Worm (Caenorhabditis elegans): ENCODE measurements around the gene hog-1.

DNA sequence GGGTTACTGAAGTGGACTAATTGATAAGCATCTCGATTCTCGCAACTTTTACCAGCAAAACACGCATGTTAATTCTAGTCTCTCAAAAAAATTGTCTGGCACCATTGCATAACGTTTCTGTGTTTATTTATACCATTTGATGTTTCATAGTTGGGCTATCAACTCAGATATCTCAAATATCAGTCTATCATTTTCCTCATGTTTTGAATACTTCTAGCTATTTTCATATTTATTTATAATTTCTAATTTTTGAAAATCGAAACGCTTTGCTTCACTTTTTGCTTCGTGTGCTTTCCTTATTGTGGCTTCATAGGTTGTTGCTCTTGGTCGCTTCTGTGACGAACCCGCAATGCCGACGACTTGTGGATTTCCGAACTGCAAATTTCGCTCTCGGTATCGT is 8.3 kb upstream of the hog-1 start, which contains the start of gene ctbp-1:
- TF ChIP-seq lsy-2 (tag; optimal IDR thresholded peaks at IDR 0.05): no peak
- TF ChIP-seq ceh-39 (tag; optimal IDR thresholded peaks at IDR 0.05): no peak
- TF ChIP-seq mep-1 (tag; optimal IDR thresholded peaks at IDR 0.05): no peak
- TF ChIP-seq ceh-83 (GFP tag; optimal IDR thresholded peaks at IDR 0.05): no peak
- TF ChIP-seq ces-1 (GFP tag; optimal IDR thresholded peaks at IDR 0.05): no peak
- no peak for TF ChIP-seq flh-1 (GFP tag; optimal IDR thresholded peaks at IDR 0.05)
- TF ChIP-seq unc-39 (tag; optimal IDR thresholded peaks at IDR 0.05): no peak
- TF ChIP-seq unc-62 (GFP tag; optimal IDR thresholded peaks at IDR 0.05): no peak
- no peak for TF ChIP-seq lin-13 (tag; optimal IDR thresholded peaks at IDR 0.05)
- no peak for TF ChIP-seq drap-1 (GFP tag; optimal IDR thresholded peaks at IDR 0.05)
- TF ChIP-seq unc-120 (tag; optimal IDR thresholded peaks at IDR 0.05; ENCODE audit: poor library complexity, severe bottlenecking): no peak
